Worm (Caenorhabditis elegans) whole organism, L4 larva: ENCODE data around the gene unc-45.

Experiments
- ZK337.2 ChIP-seq: fragments of 200-800 bp; sonication (Bioruptor generic); IDR thresholded peaks from 2 replicates; pipeline ENCODE4 v1.3.6; 2022; ENCODE audit warnings: missing genetic modification reagents, missing genetic modification characterization, missing compliant biosample characterization
- aha-1 ChIP-seq: fragments of 150-350 bp; peaks from one replicate; lab custom pipeline; 2014; ENCODE audit warnings: missing biosample characterization, missing genetic modification characterization
- ceh-20 ChIP-seq: fragments of 200-800 bp; sonication (Bioruptor generic); IDR thresholded peaks from 2 replicates; pipeline ENCODE4 v1.3.6; 2022; ENCODE audit warnings: missing genetic modification reagents, missing genetic modification characterization, missing compliant biosample characterization
- cey-2 ChIP-seq: sonication (generic microtip); optimal IDR thresholded peaks from 3 replicates; lab custom pipeline; 2017; ENCODE audit warnings: missing genetic modification characterization, mild to moderate bottlenecking, missing compliant biosample characterization, antibody characterized with exemption, borderline replicate concordance; ENCODE audit not compliant: insufficient read depth
- hmg-1.1 ChIP-seq: fragments of 200-800 bp; sonication (Bioruptor generic); IDR thresholded peaks from 2 replicates; pipeline ENCODE4 v1.3.6; 2022; ENCODE audit warnings: missing genetic modification reagents, missing genetic modification characterization, missing compliant biosample characterization
- mep-1 ChIP-seq: fragments of 150-350 bp; sonication (generic microtip); optimal IDR thresholded peaks from 3 replicates; lab custom pipeline; 2014; ENCODE audit warnings: missing biosample characterization, missing genetic modification characterization
- nhr-111 ChIP-seq: fragments of 200-800 bp; sonication (Bioruptor generic); optimal IDR thresholded peaks from 2 replicates; lab custom pipeline; 2018; ENCODE audit warnings: mild to moderate bottlenecking, missing genetic modification characterization, missing compliant biosample characterization
- nhr-25 ChIP-seq: sonication (generic microtip); optimal IDR thresholded peaks from 2 replicates; lab custom pipeline; 2017; ENCODE audit warnings: missing genetic modification characterization, mild to moderate bottlenecking, missing compliant biosample characterization, antibody characterized with exemption, moderate library complexity, borderline replicate concordance; ENCODE audit not compliant: insufficient read depth
- zip-2 ChIP-seq: fragments of 150-350 bp; optimal IDR thresholded peaks from 2 replicates; lab custom pipeline; 2014; ENCODE audit warnings: missing biosample characterization, missing genetic modification characterization

Gene unc-45

DNA sequence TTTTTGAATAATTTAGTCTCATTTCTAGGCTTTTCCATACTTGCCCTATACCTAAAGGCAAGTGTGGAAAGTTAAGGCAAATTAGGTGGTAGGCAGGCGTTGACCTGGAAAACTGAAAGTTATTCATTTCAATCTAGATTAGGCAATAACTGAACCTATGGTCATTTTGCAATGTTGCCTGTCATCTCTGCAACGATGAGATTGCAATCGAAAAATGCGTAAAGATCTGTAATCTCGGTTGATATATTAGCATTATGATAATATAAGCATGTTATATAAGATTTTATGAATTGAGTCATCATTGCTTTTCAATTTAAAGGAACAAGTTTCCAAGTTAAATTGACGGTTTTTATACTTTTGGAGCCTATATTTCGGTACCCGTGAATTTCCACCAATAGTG is 56.4 kb downstream of the unc-45 start:
- no peak for TF ChIP-seq zip-2
- TF ChIP-seq cey-2 (tag; lab: Kevin White, UChicago), result no peak
- TF ChIP-seq ceh-20 (GFP tag; lab: Robert Waterston, UW), result no peak
- TF ChIP-seq nhr-25 (tag; lab: Kevin White, UChicago), result no peak
- TF ChIP-seq hmg-1.1, result no peak
- no peak for TF ChIP-seq ZK337.2

DNA sequence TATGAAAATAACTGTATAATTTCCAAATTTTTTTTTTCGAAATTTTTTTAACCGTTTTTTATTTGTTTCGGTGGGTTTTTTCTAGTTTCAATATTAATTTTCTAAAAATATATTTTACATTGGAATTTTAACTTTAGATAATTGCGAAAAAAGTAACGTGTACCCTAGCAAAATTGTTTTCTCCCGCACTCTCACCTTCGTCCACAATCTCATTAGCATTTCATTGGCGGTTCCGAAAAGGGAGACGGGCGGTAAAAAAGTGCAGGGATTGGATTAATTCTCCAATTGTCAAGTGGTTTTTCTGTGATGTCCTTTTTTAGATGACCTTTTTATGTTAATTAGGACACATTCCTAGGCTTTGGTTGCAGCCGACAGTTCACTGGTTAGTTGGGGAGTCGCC is 57.9 kb downstream of the unc-45 start:
- TF ChIP-seq nhr-111 (GFP tag; lab: Kevin White, UChicago) (no peak), aha-1 (peak; percentile 54), mep-1 (tag; lab: Kevin White, UChicago) (no peak)
